Fruit fly (Drosophila melanogaster) whole organism, prepupa: ENCODE results near the gene Ir7b.

ENCODE experiments used
- Blimp-1 ChIP-seq: fragments of 200-800 bp; sonication (Bioruptor generic); optimal IDR thresholded peaks from 3 replicates; lab custom pipeline; 2017; ENCODE audit warnings: missing biosample characterization, missing genetic modification characterization, mild to moderate bottlenecking, moderate library complexity, missing genetic modification reagents
- CG10669 ChIP-seq: fragments of 200-800 bp; sonication (Bioruptor generic); optimal IDR thresholded peaks from 3 replicates; lab custom pipeline; 2018; ENCODE audit warnings: missing biosample characterization, mild to moderate bottlenecking, missing genetic modification characterization, moderate library complexity
- CG11294 ChIP-seq: fragments of 200-800 bp; sonication (Bioruptor generic); IDR thresholded peaks from 2 replicates; pipeline ENCODE4 v1.3.6; 2022; ENCODE audit warnings: missing biosample characterization, missing genetic modification characterization
- CG11902 ChIP-seq: fragments of 200-800 bp; sonication (Bioruptor generic); optimal IDR thresholded peaks from 3 replicates; lab custom pipeline; 2016; ENCODE audit warnings: missing biosample characterization, missing genetic modification characterization
- CG15336 ChIP-seq: fragments of 200-800 bp; sonication (Bioruptor generic); IDR thresholded peaks from 2 replicates; pipeline ENCODE4 v1.3.6; 2022; ENCODE audit warnings: missing biosample characterization, missing genetic modification characterization
- CG1621 ChIP-seq: fragments of 200-800 bp; sonication (Bioruptor generic); optimal IDR thresholded peaks from 3 replicates; lab custom pipeline; 2018; ENCODE audit warnings: missing biosample characterization, mild to moderate bottlenecking, missing genetic modification characterization
- CG16779 ChIP-seq: fragments of 200-800 bp; sonication (Bioruptor generic); optimal IDR thresholded peaks from 3 replicates; lab custom pipeline; 2017; ENCODE audit warnings: missing biosample characterization, mild to moderate bottlenecking, missing genetic modification characterization
- CG3032 ChIP-seq: fragments of 200-800 bp; optimal IDR thresholded peaks from 2 replicates; lab custom pipeline; 2019; ENCODE audit warnings: missing biosample characterization, mild to moderate bottlenecking, missing genetic modification characterization, moderate library complexity
- CG31627 ChIP-seq: fragments of 200-800 bp; sonication (Bioruptor generic); optimal IDR thresholded peaks from 3 replicates; lab custom pipeline; 2016; ENCODE audit warnings: missing biosample characterization, missing genetic modification characterization
- CG34406 ChIP-seq: fragments of 200-800 bp; sonication (Bioruptor generic); optimal IDR thresholded peaks from 3 replicates; lab custom pipeline; 2016; ENCODE audit warnings: missing biosample characterization, missing genetic modification characterization
- CG4318 ChIP-seq: fragments of 200-800 bp; sonication (Bioruptor generic); optimal IDR thresholded peaks from 3 replicates; lab custom pipeline; 2017; ENCODE audit warnings: missing biosample characterization, mild to moderate bottlenecking, missing genetic modification characterization
- CG6163 ChIP-seq: fragments of 200-800 bp; sonication (Bioruptor generic); IDR thresholded peaks from 3 replicates; pipeline ENCODE4 v1.3.6; 2022; ENCODE audit warnings: missing biosample characterization, missing genetic modification characterization
- CG6276 ChIP-seq: fragments of 200-800 bp; sonication (Bioruptor generic); optimal IDR thresholded peaks from 2 replicates; lab custom pipeline; 2017; ENCODE audit warnings: missing biosample characterization, mild to moderate bottlenecking, missing genetic modification characterization
- CG6854 ChIP-seq: fragments of 200-800 bp; sonication (Bioruptor generic); optimal IDR thresholded peaks from 2 replicates; lab custom pipeline; 2017; ENCODE audit warnings: missing biosample characterization, mild to moderate bottlenecking, missing genetic modification characterization
- CG7368 ChIP-seq: fragments of 200-800 bp; sonication (Bioruptor generic); optimal IDR thresholded peaks from 3 replicates; lab custom pipeline; 2016; ENCODE audit warnings: missing biosample characterization, missing genetic modification characterization
- CG8319 ChIP-seq: fragments of 200-800 bp; sonication (Bioruptor generic); optimal IDR thresholded peaks from 3 replicates; lab custom pipeline; 2016; ENCODE audit warnings: missing biosample characterization, missing genetic modification characterization
- CG8632 ChIP-seq: fragments of 200-800 bp; sonication (Bioruptor generic); optimal IDR thresholded peaks from 3 replicates; lab custom pipeline; 2016; ENCODE audit warnings: missing biosample characterization, missing genetic modification characterization
- CG9139 ChIP-seq: fragments of 200-800 bp; sonication (Bioruptor generic); optimal IDR thresholded peaks from 3 replicates; lab custom pipeline; 2017; ENCODE audit warnings: missing biosample characterization, mild to moderate bottlenecking, missing genetic modification characterization
- Eip78C ChIP-seq: fragments of 200-800 bp; sonication (Bioruptor generic); peaks from one replicate; lab custom pipeline; 2016; ENCODE audit warnings: missing biosample characterization, missing genetic modification characterization
- Ets96B ChIP-seq: fragments of 200-800 bp; optimal IDR thresholded peaks from 2 replicates; lab custom pipeline; 2019; ENCODE audit warnings: missing biosample characterization, mild to moderate bottlenecking, missing genetic modification characterization, moderate library complexity
- Hr38 ChIP-seq: sonication (Bioruptor generic); optimal IDR thresholded peaks from 2 replicates; lab custom pipeline; 2016; ENCODE audit warnings: missing biosample characterization, missing genetic modification characterization
- Smox ChIP-seq: fragments of 200-800 bp; sonication (Bioruptor generic); optimal IDR thresholded peaks from 3 replicates; lab custom pipeline; 2016; ENCODE audit warnings: missing biosample characterization, missing genetic modification characterization
- Sox102F ChIP-seq: fragments of 200-800 bp; sonication (Bioruptor generic); optimal IDR thresholded peaks from 2 replicates; lab custom pipeline; 2016; ENCODE audit warnings: missing biosample characterization, mild to moderate bottlenecking, missing genetic modification characterization
- Sox14 ChIP-seq: fragments of 200-800 bp; sonication (Bioruptor generic); optimal IDR thresholded peaks from 3 replicates; lab custom pipeline; 2016; ENCODE audit warnings: missing biosample characterization, missing genetic modification characterization
- Sox15 ChIP-seq: fragments of 200-800 bp; sonication (Bioruptor generic); optimal IDR thresholded peaks from 3 replicates; lab custom pipeline; 2016; ENCODE audit warnings: missing biosample characterization, missing genetic modification characterization
- achi ChIP-seq: fragments of 200-800 bp; sonication (Bioruptor generic); optimal IDR thresholded peaks from 3 replicates; lab custom pipeline; 2016; ENCODE audit warnings: missing biosample characterization, missing genetic modification characterization
- acj6 ChIP-seq: fragments of 200-800 bp; sonication (Bioruptor generic); optimal IDR thresholded peaks from 3 replicates; lab custom pipeline; 2016; ENCODE audit warnings: missing biosample characterization, missing genetic modification characterization
- dac ChIP-seq: fragments of 200-800 bp; sonication (Bioruptor generic); optimal IDR thresholded peaks from 2 replicates; lab custom pipeline; 2017; ENCODE audit warnings: missing biosample characterization, mild to moderate bottlenecking, missing genetic modification characterization
- dsx ChIP-seq: fragments of 200-800 bp; optimal IDR thresholded peaks from 3 replicates; lab custom pipeline; 2019; ENCODE audit warnings: missing biosample characterization, mild to moderate bottlenecking, missing genetic modification characterization, moderate library complexity; ENCODE audit not compliant: poor library complexity, severe bottlenecking
- eg ChIP-seq: fragments of 200-800 bp; sonication (Bioruptor generic); IDR thresholded peaks from 3 replicates; pipeline ENCODE4 v1.3.6; 2022; ENCODE audit warnings: missing biosample characterization, missing genetic modification characterization
- esn ChIP-seq: fragments of 200-800 bp; sonication (Bioruptor generic); optimal IDR thresholded peaks from 2 replicates; lab custom pipeline; 2016; ENCODE audit warnings: missing biosample characterization, mild to moderate bottlenecking, missing genetic modification characterization, moderate library complexity
- fkh ChIP-seq: fragments of 200-800 bp; sonication (Bioruptor generic); optimal IDR thresholded peaks from 3 replicates; lab custom pipeline; 2017; ENCODE audit warnings: missing biosample characterization, mild to moderate bottlenecking, missing genetic modification characterization, moderate library complexity
- lz ChIP-seq: fragments of 200-800 bp; sonication (Bioruptor generic); optimal IDR thresholded peaks from 3 replicates; lab custom pipeline; 2016; ENCODE audit warnings: missing biosample characterization, missing genetic modification characterization
- pdm3 ChIP-seq: fragments of 200-800 bp; sonication (Bioruptor generic); optimal IDR thresholded peaks from 3 replicates; lab custom pipeline; 2016; ENCODE audit warnings: missing biosample characterization, missing genetic modification characterization
- salr ChIP-seq, 2 experiments: fragments of 200-800 bp; sonication (Bioruptor generic); optimal IDR thresholded peaks; 3 replicates each; lab custom pipeline; 2016 to 2018; ENCODE audit warnings: missing biosample characterization in 2 of 2, missing genetic modification characterization in 2 of 2, mild to moderate bottlenecking in 1 of 2
- spab ChIP-seq: fragments of 200-800 bp; sonication (Bioruptor generic); optimal IDR thresholded peaks from 2 replicates; lab custom pipeline; 2017; ENCODE audit warnings: missing biosample characterization, mild to moderate bottlenecking, missing genetic modification characterization, missing genetic modification reagents
- ss ChIP-seq, 2 experiments: fragments of 200-800 bp; sonication (Bioruptor generic); optimal IDR thresholded peaks; 2 replicates in 1 of 2; 3 replicates in 1 of 2; lab custom pipeline; 2017 to 2018; ENCODE audit warnings: mild to moderate bottlenecking in 2 of 2, missing biosample characterization in 2 of 2, missing genetic modification characterization in 2 of 2, moderate library complexity in 1 of 2
- svp ChIP-seq: fragments of 200-800 bp; sonication (Bioruptor generic); peaks from one replicate; lab custom pipeline; 2016; ENCODE audit warnings: missing biosample characterization, missing genetic modification characterization
- vri ChIP-seq: fragments of 200-800 bp; sonication (Bioruptor generic); optimal IDR thresholded peaks from 3 replicates; lab custom pipeline; 2016; ENCODE audit warnings: missing biosample characterization, mild to moderate bottlenecking, missing genetic modification characterization

Gene Ir7b

dm6 chrX:7866868-7867267 lies at the start of gene Ir7b:
Gene Ir7b, minus strand, starts transcription at chrX:7866968.
- no peak for TF ChIP-seq Sox102F (GFP tag; lab: Kevin White, UChicago)
- no peak for TF ChIP-seq CG31627 (GFP tag; lab: Kevin White, UChicago)
- TF ChIP-seq fkh (GFP tag; lab: Kevin White, UChicago) = no peak
- TF ChIP-seq acj6 (GFP tag; lab: Kevin White, UChicago) = no peak
- TF ChIP-seq, all 60 proteins: peak for 0

- TF ChIP-seq Blimp-1 (GFP tag; lab: Kevin White, UChicago) (no peak), CG9139 (GFP tag; lab: Kevin White, UChicago) (peak; percentile 20), achi (GFP tag; lab: Kevin White, UChicago) (peak; percentile 28), Eip78C (GFP tag; lab: Kevin White, UChicago) (peak; percentile 30), CG15336 (GFP tag; lab: Robert Waterston, UW) (no peak), Smox (GFP tag; lab: Kevin White, UChicago) (no peak), ss (GFP tag; optimal IDR thresholded peaks at IDR 0.05; lab: Kevin White, UChicago) (peak in 1 of 2 experiments; percentile 17), svp (peak; percentile 61), vri (GFP tag; lab: Kevin White, UChicago) (peak; percentile 0), esn (peak; percentile 10)
Measured at dm6 chrX:7911983-7912630, 45.3 kb upstream of the Ir7b start, which contains the start of gene snz. Gene snz, plus strand, starts transcription at chrX:7912089.

DNA sequence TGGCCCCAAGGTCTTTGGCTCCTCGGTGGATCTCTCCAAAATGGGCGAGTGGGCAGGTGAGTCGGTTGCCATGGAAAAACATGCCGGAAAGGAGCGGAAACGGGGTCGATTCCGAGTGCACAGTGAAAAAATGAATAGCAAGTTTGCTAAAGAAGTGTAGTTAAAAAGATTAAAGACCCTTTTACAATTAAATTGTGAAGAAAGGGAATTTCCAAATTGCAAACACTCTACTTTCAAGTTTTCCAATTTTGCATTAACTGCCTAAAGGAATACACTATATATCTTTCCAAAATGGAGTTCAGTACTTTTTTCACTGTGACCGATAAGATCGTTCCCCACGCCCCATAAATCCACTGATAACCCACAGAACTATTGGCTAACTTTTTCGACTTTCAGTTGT lies 42.7 kb upstream of the Ir7b start:
- TF ChIP-seq Eip78C (GFP tag; lab: Kevin White, UChicago) = peak; percentile 23
- no peak for TF ChIP-seq Ets96B (tag; lab: Kevin White, UChicago)
- no peak for TF ChIP-seq CG1621 (tag; lab: Kevin White, UChicago)
- no peak for TF ChIP-seq CG16779 (tag; lab: Kevin White, UChicago)

DNA sequence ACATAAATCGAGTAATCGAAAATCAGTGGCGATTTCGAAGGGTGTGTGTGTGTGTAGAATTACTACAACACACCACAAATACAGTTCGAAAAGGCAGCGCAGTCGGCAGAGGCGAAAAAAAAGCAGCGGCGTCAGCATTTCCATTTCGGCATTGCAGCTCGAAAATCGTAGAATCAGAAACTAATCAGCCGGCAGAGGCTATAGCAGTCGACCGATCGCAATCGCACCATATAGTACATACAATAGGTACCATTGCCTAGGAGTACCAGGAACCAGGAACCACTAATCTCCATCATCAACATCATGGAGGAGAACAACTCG lies 42.3 kb upstream of the Ir7b start:
- peak; percentile 88 for TF ChIP-seq vri (GFP tag; lab: Kevin White, UChicago)
- TF ChIP-seq Ets96B (tag; lab: Kevin White, UChicago) = no peak
- TF ChIP-seq dsx (GFP tag; lab: Kevin White, UChicago) = no peak

DNA sequence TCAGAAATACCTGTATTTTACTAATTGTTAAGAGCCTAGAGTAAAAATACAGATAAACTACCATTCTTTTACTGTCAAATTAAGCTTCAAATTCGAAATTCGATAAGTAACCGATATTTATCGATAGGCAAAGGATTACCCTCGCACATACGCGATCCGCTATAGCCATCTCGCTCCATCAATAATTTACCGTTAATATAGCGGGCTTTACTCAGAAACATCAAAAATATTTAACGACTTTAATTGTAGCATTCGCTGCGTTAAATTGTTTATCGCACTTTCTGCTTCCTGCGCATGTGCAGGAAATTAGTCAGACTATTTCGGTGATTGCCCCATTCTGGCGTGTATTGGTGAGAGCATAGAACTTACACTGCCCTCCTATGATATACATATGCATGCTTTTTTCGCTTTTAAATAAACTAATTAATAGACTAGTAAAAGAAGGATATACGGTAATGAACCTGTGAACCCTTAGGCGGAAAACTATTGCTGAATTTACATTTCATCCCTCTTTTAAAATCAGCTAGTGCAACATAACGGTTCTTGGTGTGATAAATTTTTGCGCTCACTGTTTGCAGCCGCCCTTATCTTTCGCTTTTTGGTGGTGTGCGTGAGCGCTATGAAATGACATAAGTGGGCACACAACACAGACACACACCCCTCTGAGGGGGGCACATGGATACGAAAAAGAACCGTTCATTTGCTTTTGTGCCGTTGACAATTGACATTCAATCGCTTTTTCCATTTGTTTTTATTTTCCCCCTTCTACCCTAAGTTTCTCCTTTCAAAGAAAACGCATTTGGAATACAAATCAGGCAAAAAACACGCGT lies 41.7 kb upstream of the Ir7b start, which contains the start of the genes dpr14 and spidey:
Gene dpr14 (minus strand): TSS at position 48 of the 830 bp plus-strand sequence.
Gene spidey (plus strand): TSS at position 693 of the 830 bp plus-strand sequence.
- TF ChIP-seq pdm3 (peak; percentile 86), dsx (GFP tag; lab: Kevin White, UChicago) (peak; percentile 75), CG3032 (peak; percentile 70), salr (GFP tag; optimal IDR thresholded peaks at IDR 0.05; lab: Kevin White, UChicago) (peak; percentile 57 to 64), svp (peak; percentile 90), spab (GFP tag; lab: Kevin White, UChicago) (peak; percentile 65), CG31627 (GFP tag; lab: Kevin White, UChicago) (peak; percentile 84), vri (GFP tag; lab: Kevin White, UChicago) (peak; percentile 99), CG34406 (peak; percentile 73), dac (peak; percentile 76), CG6854 (peak; percentile 63), eg (peak; percentile 88), CG8319 (GFP tag; lab: Kevin White, UChicago) (peak; percentile 53), CG6163 (GFP tag; lab: Robert Waterston, UW) (peak; percentile 85), lz (GFP tag; lab: Kevin White, UChicago) (peak; percentile 82), fkh (GFP tag; lab: Kevin White, UChicago) (peak; percentile 66), Sox15 (GFP tag; lab: Kevin White, UChicago) (peak; percentile 46), CG8632 (GFP tag; lab: Kevin White, UChicago) (peak; percentile 66), CG10669 (GFP tag; lab: Kevin White, UChicago) (peak; percentile 75), Sox14 (GFP tag; lab: Kevin White, UChicago) (peak; percentile 84), ss (GFP tag; optimal IDR thresholded peaks at IDR 0.05; lab: Kevin White, UChicago) (peak; percentile 60 to 83), acj6 (GFP tag; lab: Kevin White, UChicago) (peak; percentile 75), CG11294 (peak; percentile 75), CG6276 (GFP tag; lab: Kevin White, UChicago) (peak; percentile 81), CG4318 (GFP tag; lab: Kevin White, UChicago) (peak; percentile 61), Hr38 (GFP tag; lab: Kevin White, UChicago) (no peak), CG7368 (GFP tag; lab: Kevin White, UChicago) (peak; percentile 66), CG11902 (GFP tag; lab: Kevin White, UChicago) (peak; percentile 37), CG9139 (GFP tag; lab: Kevin White, UChicago) (peak; percentile 60)
